Worm (Caenorhabditis elegans) whole organism, L3 larva: ENCODE data around the gene rbg-3.

Source experiments
- R02D3.7 ChIP-seq: fragments of 150-350 bp; optimal IDR thresholded peaks from 2 replicates; lab custom pipeline; 2014; ENCODE audit warnings: missing biosample characterization, missing genetic modification characterization
- elt-3 ChIP-seq, 3 experiments: fragments of 150-350 bp in 1 of 3; sonication (generic microtip) in 2 of 3; optimal IDR thresholded peaks; 2 replicates in 2 of 3; 4 replicates in 1 of 3; lab custom pipeline; 2014 to 2017; ENCODE audit warnings: missing biosample characterization in 3 of 3, missing genetic modification characterization in 3 of 3
- nhr-77 ChIP-seq: fragments of 150-350 bp; optimal IDR thresholded peaks from 2 replicates; lab custom pipeline; 2014; ENCODE audit warnings: missing biosample characterization, missing genetic modification characterization
- unc-39 ChIP-seq: sonication (generic microtip); optimal IDR thresholded peaks from 4 replicates; lab custom pipeline; 2017; ENCODE audit warnings: missing biosample characterization, missing genetic modification characterization

DNA sequence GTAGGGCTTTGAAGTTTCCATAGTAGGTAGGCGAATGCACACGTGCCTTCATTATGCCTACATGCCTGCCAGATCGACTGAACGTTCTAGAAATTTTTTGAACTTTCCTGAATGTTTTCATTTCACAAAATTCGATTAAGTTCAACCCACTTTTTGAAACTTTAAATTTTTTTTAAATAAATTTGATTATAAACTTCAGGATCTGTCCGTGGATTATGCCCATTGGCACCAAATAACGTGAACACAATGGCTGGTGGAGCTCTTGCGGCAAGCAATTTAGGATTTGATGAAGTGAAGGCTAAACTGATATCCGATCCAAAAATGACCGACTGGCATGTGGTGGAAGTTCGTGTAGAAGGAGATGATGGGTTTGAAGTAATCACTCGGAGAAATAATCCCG lies 18.8 kb upstream of the rbg-3 start, which contains the start of gene F17C8.7:
- TF ChIP-seq elt-3 (tag; optimal IDR thresholded peaks at IDR 0.05; lab: Kevin White, UChicago) (no peak), R02D3.7 (tag; lab: Kevin White, UChicago) (no peak), unc-39 (tag; lab: Kevin White, UChicago) (no peak), nhr-77 (tag; lab: Kevin White, UChicago) (no peak)
